Fruit fly (Drosophila melanogaster): ENCODE results near the gene CG7691.
A peak's percentile ranks its signal among the peaks of the same experiment; 100 is the strongest.

The CG7691 gene

dm6 chr3R:18583881-18584545 lies 24.3 kb downstream of the CG7691 start (continued):
- TF ChIP-seq gcm2 (GFP tag; optimal IDR thresholded peaks at IDR 0.05): peak; percentile 94
- TF ChIP-seq MTF-1 (GFP tag; optimal IDR thresholded peaks at IDR 0.05; ENCODE audit: borderline replicate concordance): peak; percentile 94
- peak; percentile 94 for TF ChIP-seq maf-S (GFP tag; optimal IDR thresholded peaks at IDR 0.05)
- peak; percentile 96 for TF ChIP-seq Dbx (GFP tag; IDR thresholded peaks at IDR 0.05)
- TF ChIP-seq CG12659 (GFP tag; optimal IDR thresholded peaks at IDR 0.05): peak; percentile 98
- peak; percentile 96 for TF ChIP-seq CG18476 (GFP tag; optimal IDR thresholded peaks at IDR 0.05)
- peak; percentile 95 for TF ChIP-seq Awh (GFP tag; IDR thresholded peaks at IDR 0.05)
- peak; percentile 63 for TF ChIP-seq CTCF (GFP tag; optimal IDR thresholded peaks at IDR 0.05)
- TF ChIP-seq lbe (GFP tag; optimal IDR thresholded peaks at IDR 0.05): peak; percentile 33
- TF ChIP-seq insv (GFP tag; optimal IDR thresholded peaks at IDR 0.05): peak; percentile 60 to 64
- peak; percentile 77 for TF ChIP-seq grn (GFP tag; optimal IDR thresholded peaks at IDR 0.05)
- peak; percentile 89 for TF ChIP-seq p53 (GFP tag; optimal IDR thresholded peaks at IDR 0.05)
- peak; percentile 86 for TF ChIP-seq B-H1 (GFP tag; IDR thresholded peaks at IDR 0.05)
- TF ChIP-seq CG13894 (tag; optimal IDR thresholded peaks at IDR 0.05): peak; percentile 93
- TF ChIP-seq tup (GFP tag; optimal IDR thresholded peaks at IDR 0.05): peak; percentile 93
- peak; percentile 94 for TF ChIP-seq CG17385 (GFP tag; optimal IDR thresholded peaks at IDR 0.05)
- peak; percentile 93 for TF ChIP-seq CG32532 (GFP tag; IDR thresholded peaks at IDR 0.05)
- TF ChIP-seq slbo (GFP tag; IDR thresholded peaks at IDR 0.05): peak; percentile 95
- peak; percentile 97 for TF ChIP-seq Pdp1 (GFP tag; optimal IDR thresholded peaks at IDR 0.05)
- peak; percentile 93 for TF ChIP-seq Drgx (GFP tag; IDR thresholded peaks at IDR 0.05)
- peak; percentile 87 for TF ChIP-seq CG4282 (GFP tag; optimal IDR thresholded peaks at IDR 0.05)
- TF ChIP-seq CG18262 (tag; optimal IDR thresholded peaks at IDR 0.05): peak; percentile 99
- TF ChIP-seq CG8924 (tag; optimal IDR thresholded peaks at IDR 0.05): peak; percentile 99
- peak; percentile 83; the same call in 1 of the 2 replicates for TF ChIP-seq sens-2 (GFP tag; IDR thresholded peaks at IDR 0.05)
- TF ChIP-seq Taf1 (GFP tag; IDR thresholded peaks at IDR 0.05): peak; percentile 79
- TF ChIP-seq fd64A (GFP tag; optimal IDR thresholded peaks at IDR 0.05): peak; percentile 95
- TF ChIP-seq CG6272 (GFP tag; IDR thresholded peaks at IDR 0.05): peak; percentile 86
- TF ChIP-seq CG10274 (GFP tag; optimal IDR thresholded peaks at IDR 0.05): peak; percentile 99
- TF ChIP-seq CG1603 (tag; optimal IDR thresholded peaks at IDR 0.05): peak; percentile 96
- TF ChIP-seq fd96Cb (tag; optimal IDR thresholded peaks at IDR 0.05): peak; percentile 97
- peak; percentile 58; the same call in 1 of the 3 replicates for TF ChIP-seq Opbp (GFP tag; IDR thresholded peaks at IDR 0.05; ENCODE audit: partially characterized antibody)
- no peak; the same call in none of the 2 replicates for TF ChIP-seq chm (GFP tag; IDR thresholded peaks at IDR 0.05)
- TF ChIP-seq psq (GFP tag; optimal IDR thresholded peaks at IDR 0.05): peak; percentile 95
- peak; percentile 93 for TF ChIP-seq CG8290 (GFP tag; optimal IDR thresholded peaks at IDR 0.05)
- peak; percentile 91 to 92 for TF ChIP-seq CG8290 (tag; optimal IDR thresholded peaks at IDR 0.05)
- peak; percentile 97 for TF ChIP-seq CG13424 (tag; optimal IDR thresholded peaks at IDR 0.05)
- peak; percentile 89 for TF ChIP-seq Nf-YB (GFP tag; optimal IDR thresholded peaks at IDR 0.05)
- TF ChIP-seq row (GFP tag; IDR thresholded peaks at IDR 0.05): peak; percentile 99
- TF ChIP-seq CG2129 (GFP tag; IDR thresholded peaks at IDR 0.05; ENCODE audit: partially characterized antibody): no peak
- TF ChIP-seq her (GFP tag; optimal IDR thresholded peaks at IDR 0.05): peak; percentile 93
- TF ChIP-seq gsb (GFP tag; IDR thresholded peaks at IDR 0.05): peak; percentile 95
- peak; percentile 88 for TF ChIP-seq H2.0 (GFP tag; IDR thresholded peaks at IDR 0.05)
- TF ChIP-seq so (GFP tag; IDR thresholded peaks at IDR 0.05): peak; percentile 95
- TF ChIP-seq CG10959 (GFP tag; IDR thresholded peaks at IDR 0.05): peak; percentile 91
- peak; percentile 96 for TF ChIP-seq CG4820 (GFP tag; optimal IDR thresholded peaks at IDR 0.05)
- TF ChIP-seq repo (GFP tag; optimal IDR thresholded peaks at IDR 0.05): peak; percentile 93
- TF ChIP-seq CG1529 (GFP tag; optimal IDR thresholded peaks at IDR 0.05): peak; percentile 97
- TF ChIP-seq dmrt99B (tag; optimal IDR thresholded peaks at IDR 0.05): peak; percentile 97
- peak; percentile 95 for TF ChIP-seq CG3838 (GFP tag; optimal IDR thresholded peaks at IDR 0.05)
- peak; percentile 95 for TF ChIP-seq ara (GFP tag; IDR thresholded peaks at IDR 0.05)
- TF ChIP-seq da (GFP tag; optimal IDR thresholded peaks at IDR 0.05): peak; percentile 86

All from whole organism, embryonic.